Worm (Caenorhabditis elegans) whole organism, L1 larva: ENCODE results near the gene dmsr-8.

Source experiments
- C16A3.4 ChIP-seq: fragments of 150-350 bp; optimal IDR thresholded peaks from 2 replicates; lab custom pipeline; 2014; ENCODE audit warnings: missing biosample characterization, missing genetic modification characterization
- F16B12.6 ChIP-seq: fragments of 150-350 bp; optimal IDR thresholded peaks from 2 replicates; lab custom pipeline; 2014; ENCODE audit warnings: missing biosample characterization, missing genetic modification characterization
- aha-1 ChIP-seq: fragments of 150-350 bp; optimal IDR thresholded peaks from 2 replicates; lab custom pipeline; 2014; ENCODE audit warnings: missing biosample characterization, missing genetic modification characterization
- alr-1 ChIP-seq: fragments of 200-800 bp; sonication (Bioruptor generic); optimal IDR thresholded peaks from 2 replicates; lab custom pipeline; 2018; ENCODE audit warnings: borderline replicate concordance, mild to moderate bottlenecking, missing genetic modification characterization, missing compliant biosample characterization
- aly-2 ChIP-seq: fragments of 150-350 bp; optimal IDR thresholded peaks from 2 replicates; lab custom pipeline; 2014; ENCODE audit warnings: missing biosample characterization, missing genetic modification characterization
- blmp-1 ChIP-seq: fragments of 150-350 bp; optimal IDR thresholded peaks from 2 replicates; lab custom pipeline; 2014; ENCODE audit warnings: missing biosample characterization, missing genetic modification characterization
- ceh-63 ChIP-seq: fragments of 200-800 bp; sonication (Bioruptor generic); optimal IDR thresholded peaks from 2 replicates; lab custom pipeline; 2018; ENCODE audit warnings: mild to moderate bottlenecking, missing genetic modification characterization, missing compliant biosample characterization
- ceh-8 ChIP-seq: fragments of 200-800 bp; sonication (Bioruptor generic); optimal IDR thresholded peaks from 2 replicates; lab custom pipeline; 2018; ENCODE audit warnings: mild to moderate bottlenecking, missing genetic modification characterization, moderate library complexity, missing compliant biosample characterization
- ceh-90 ChIP-seq: sonication (generic microtip); optimal IDR thresholded peaks from 2 replicates; lab custom pipeline; 2016; ENCODE audit warnings: missing genetic modification characterization, missing compliant biosample characterization
- ces-1 ChIP-seq: fragments of 150-350 bp; optimal IDR thresholded peaks from 2 replicates; lab custom pipeline; 2014; ENCODE audit warnings: missing biosample characterization, missing genetic modification reagents, missing genetic modification characterization
- efl-1 ChIP-seq, 4 experiments: fragments of 150-350 bp; optimal IDR thresholded peaks in 3 of 4; peaks in 1 of 4; 1 replicate in 1 of 4; 2 replicates in 3 of 4; lab custom pipeline; 2014; ENCODE audit warnings: missing biosample characterization in 2 of 4, missing genetic modification characterization in 2 of 4, missing genetic modification reagents in 2 of 4
- elt-3 ChIP-seq, 6 experiments: fragments of 150-350 bp in 1 of 6; sonication (generic microtip); optimal IDR thresholded peaks; 2 replicates each; lab custom pipeline; 2017 to 2018; ENCODE audit warnings: missing biosample characterization in 6 of 6, missing genetic modification characterization in 6 of 6, inconsistent platforms in 1 of 6
- fkh-10 ChIP-seq: sonication (generic microtip); optimal IDR thresholded peaks from 2 replicates; lab custom pipeline; 2017; ENCODE audit warnings: missing biosample characterization, missing genetic modification reagents, missing genetic modification characterization
- fkh-4 ChIP-seq: sonication (generic microtip); optimal IDR thresholded peaks from 2 replicates; lab custom pipeline; 2016; ENCODE audit warnings: missing compliant biosample characterization, missing genetic modification characterization, borderline replicate concordance
- fkh-8 ChIP-seq: sonication (generic microtip); optimal IDR thresholded peaks from 2 replicates; lab custom pipeline; 2016; ENCODE audit warnings: mild to moderate bottlenecking, missing genetic modification characterization, missing compliant biosample characterization
- fos-1 ChIP-seq: fragments of 150-350 bp; optimal IDR thresholded peaks from 2 replicates; lab custom pipeline; 2014; ENCODE audit warnings: missing biosample characterization, missing genetic modification characterization
- grh-1 ChIP-seq: fragments of 200-800 bp; sonication (Bioruptor generic); IDR thresholded peaks from 2 replicates; pipeline ENCODE4 v1.3.6; 2022; ENCODE audit warnings: missing genetic modification reagents, missing genetic modification characterization, missing compliant biosample characterization
- hlh-4 ChIP-seq: sonication (generic microtip); optimal IDR thresholded peaks from 2 replicates; lab custom pipeline; 2016; ENCODE audit warnings: mild to moderate bottlenecking, missing genetic modification characterization, missing compliant biosample characterization
- hpl-2 ChIP-seq: fragments of 150-350 bp; optimal IDR thresholded peaks from 2 replicates; lab custom pipeline; 2014; ENCODE audit warnings: missing biosample characterization, missing genetic modification reagents, missing genetic modification characterization
- lin-14 ChIP-seq: fragments of 200-800 bp; sonication (Bioruptor generic); optimal IDR thresholded peaks from 2 replicates; lab custom pipeline; 2018; ENCODE audit warnings: mild to moderate bottlenecking, missing genetic modification characterization, moderate library complexity, missing compliant biosample characterization
- lin-35 ChIP-seq, 2 experiments: fragments of 150-350 bp; optimal IDR thresholded peaks; 2 replicates each; lab custom pipeline; 2014; ENCODE audit warnings: missing biosample characterization in 2 of 2, missing genetic modification characterization in 2 of 2, missing genetic modification reagents in 2 of 2
- lin-39 ChIP-seq: fragments of 150-350 bp; optimal IDR thresholded peaks from 2 replicates; lab custom pipeline; 2014; ENCODE audit warnings: missing biosample characterization, missing genetic modification reagents, missing genetic modification characterization
- mep-1 ChIP-seq: fragments of 150-350 bp; optimal IDR thresholded peaks from 2 replicates; lab custom pipeline; 2014; ENCODE audit warnings: missing biosample characterization, missing genetic modification characterization
- nhr-12 ChIP-seq: sonication (generic microtip); optimal IDR thresholded peaks from 2 replicates; lab custom pipeline; 2017; ENCODE audit warnings: missing biosample characterization, missing genetic modification characterization
- nhr-20 ChIP-seq: sonication (generic microtip); optimal IDR thresholded peaks from 2 replicates; lab custom pipeline; 2016; ENCODE audit warnings: mild to moderate bottlenecking, missing genetic modification characterization, missing compliant biosample characterization
- nhr-47 ChIP-seq: sonication (generic microtip); optimal IDR thresholded peaks from 2 replicates; lab custom pipeline; 2016; ENCODE audit warnings: mild to moderate bottlenecking, missing genetic modification characterization, moderate library complexity, missing compliant biosample characterization
- nhr-71 ChIP-seq: sonication (generic microtip); optimal IDR thresholded peaks from 2 replicates; lab custom pipeline; 2016; ENCODE audit warnings: mild to moderate bottlenecking, missing genetic modification characterization, moderate library complexity, missing compliant biosample characterization
- nhr-84 ChIP-seq: sonication (generic microtip); optimal IDR thresholded peaks from 2 replicates; lab custom pipeline; 2017; ENCODE audit warnings: missing biosample characterization, missing genetic modification characterization
- nhr-85 ChIP-seq: sonication (generic microtip); peaks from one replicate; lab custom pipeline; 2016; ENCODE audit warnings: missing genetic modification characterization, inconsistent platforms, missing compliant biosample characterization
- snpc-4 ChIP-seq: fragments of 150-350 bp; optimal IDR thresholded peaks from 2 replicates; lab custom pipeline; 2014; ENCODE audit warnings: missing biosample characterization, missing genetic modification characterization
- snu-23 ChIP-seq: sonication (generic microtip); optimal IDR thresholded peaks from 2 replicates; lab custom pipeline; 2016; ENCODE audit warnings: missing genetic modification characterization, missing compliant biosample characterization
- sptf-1 ChIP-seq: fragments of 150-350 bp; optimal IDR thresholded peaks from 2 replicates; lab custom pipeline; 2014; ENCODE audit warnings: missing biosample characterization, missing genetic modification characterization
- swsn-7 ChIP-seq: sonication (generic microtip); optimal IDR thresholded peaks from 2 replicates; lab custom pipeline; 2016; ENCODE audit warnings: missing genetic modification characterization, missing compliant biosample characterization
- tbx-2 ChIP-seq: sonication (generic microtip); optimal IDR thresholded peaks from 2 replicates; lab custom pipeline; 2016; ENCODE audit warnings: missing genetic modification characterization, missing compliant biosample characterization
- unc-130 ChIP-seq: fragments of 150-350 bp; optimal IDR thresholded peaks from 2 replicates; lab custom pipeline; 2017; ENCODE audit warnings: missing biosample characterization, missing genetic modification characterization, inconsistent platforms
- unc-30 ChIP-seq: sonication (generic microtip); optimal IDR thresholded peaks from 2 replicates; lab custom pipeline; 2017; ENCODE audit warnings: missing biosample characterization, missing genetic modification characterization
- unc-62 ChIP-seq: fragments of 150-350 bp; optimal IDR thresholded peaks from 2 replicates; lab custom pipeline; 2014; ENCODE audit warnings: missing biosample characterization, missing genetic modification reagents, missing genetic modification characterization
- unc-86 ChIP-seq: sonication (generic microtip); optimal IDR thresholded peaks from 2 replicates; lab custom pipeline; 2016; ENCODE audit warnings: missing genetic modification characterization, missing compliant biosample characterization
- unc-98 ChIP-seq: fragments of 200-800 bp; sonication (Bioruptor generic); IDR thresholded peaks from 2 replicates; pipeline ENCODE4 v1.3.6; 2022; ENCODE audit warnings: missing genetic modification characterization, missing compliant biosample characterization
- zag-1 ChIP-seq: fragments of 150-350 bp; optimal IDR thresholded peaks from 2 replicates; lab custom pipeline; 2014; ENCODE audit warnings: missing biosample characterization, missing genetic modification characterization
- zip-4 ChIP-seq: fragments of 200-800 bp; sonication (Bioruptor generic); optimal IDR thresholded peaks from 2 replicates; lab custom pipeline; 2018; ENCODE audit warnings: mild to moderate bottlenecking, missing genetic modification characterization, moderate library complexity, missing compliant biosample characterization
- ztf-11 ChIP-seq, 2 experiments: sonication (generic microtip); optimal IDR thresholded peaks; 2 replicates each; lab custom pipeline; 2016 to 2017; ENCODE audit warnings: missing genetic modification characterization in 2 of 2, missing biosample characterization in 1 of 2, missing compliant biosample characterization in 1 of 2

Gene dmsr-8

ce11 chrV:10557094-10557493 lies 42.9 kb upstream of the dmsr-8 start (continued):
- TF ChIP-seq ceh-8 (GFP tag; lab: Kevin White, UChicago): no peak
- peak; percentile 57 for TF ChIP-seq unc-130 (tag; lab: Kevin White, UChicago)
- no peak for TF ChIP-seq ztf-11 (tag; optimal IDR thresholded peaks at IDR 0.05; lab: Kevin White, UChicago)
- TF ChIP-seq hlh-4 (tag; lab: Kevin White, UChicago): no peak
- no peak for TF ChIP-seq tbx-2 (tag; lab: Kevin White, UChicago)
- no peak for TF ChIP-seq nhr-47
- no peak for TF ChIP-seq snpc-4 (tag; lab: Kevin White, UChicago)
- TF ChIP-seq lin-39: no peak
- no peak for TF ChIP-seq fkh-8 (tag; lab: Kevin White, UChicago)
- TF ChIP-seq unc-62 (GFP tag; lab: Kevin White, UChicago): no peak
- TF ChIP-seq hpl-2 (GFP tag; lab: Kevin White, UChicago): no peak
- TF ChIP-seq fkh-10 (GFP tag; lab: Kevin White, UChicago): no peak
- TF ChIP-seq lin-35 (GFP tag; optimal IDR thresholded peaks at IDR 0.05; lab: Kevin White, UChicago): no peak
- TF ChIP-seq swsn-7 (tag; lab: Kevin White, UChicago): no peak
- peak; percentile 48 for TF ChIP-seq nhr-20 (tag; lab: Kevin White, UChicago)
- TF ChIP-seq C16A3.4: peak; percentile 9
- no peak for TF ChIP-seq nhr-84 (tag; lab: Kevin White, UChicago)

- TF ChIP-seq nhr-85 (tag; lab: Kevin White, UChicago): peak; percentile 72
- no peak for TF ChIP-seq fos-1
- no peak for TF ChIP-seq efl-1 (optimal IDR thresholded peaks at IDR 0.05; lab: Kevin White, UChicago)
- no peak for TF ChIP-seq efl-1 (GFP tag; optimal IDR thresholded peaks at IDR 0.05 in 1 of 2; lab: Kevin White, UChicago)
- TF ChIP-seq grh-1 (GFP tag; lab: Robert Waterston, UW): peak; percentile 42; the same call in 1 of the 2 replicates
- TF ChIP-seq lin-14 (GFP tag; lab: Kevin White, UChicago): no peak
- no peak for TF ChIP-seq sptf-1 (tag; lab: Kevin White, UChicago)
- no peak for TF ChIP-seq unc-86 (tag; lab: Kevin White, UChicago)
These were observed 42.2 kb upstream of the dmsr-8 start for ce11 chrV:10556362-10556761.

- no peak for TF ChIP-seq F16B12.6
- no peak for TF ChIP-seq nhr-71
- TF ChIP-seq lin-35 (GFP tag; optimal IDR thresholded peaks at IDR 0.05; lab: Kevin White, UChicago): no peak
- TF ChIP-seq unc-98: no peak
- no peak for TF ChIP-seq elt-3 (tag; optimal IDR thresholded peaks at IDR 0.05; lab: Kevin White, UChicago)
- TF ChIP-seq snu-23 (GFP tag; lab: Kevin White, UChicago): no peak
- TF ChIP-seq lin-39: no peak
- no peak for TF ChIP-seq zip-4
- TF ChIP-seq blmp-1 (tag; lab: Kevin White, UChicago): no peak
- no peak for TF ChIP-seq unc-62 (GFP tag; lab: Kevin White, UChicago)
- TF ChIP-seq nhr-85 (tag; lab: Kevin White, UChicago): no peak
- TF ChIP-seq fkh-8 (tag; lab: Kevin White, UChicago): no peak
- TF ChIP-seq grh-1 (GFP tag; lab: Robert Waterston, UW): no peak
- no peak for TF ChIP-seq hlh-4 (tag; lab: Kevin White, UChicago)
- TF ChIP-seq aha-1 (tag; lab: Kevin White, UChicago): no peak
- no peak for TF ChIP-seq lin-14 (GFP tag; lab: Kevin White, UChicago)
- TF ChIP-seq zag-1 (tag; lab: Kevin White, UChicago): no peak
- TF ChIP-seq ceh-8 (GFP tag; lab: Kevin White, UChicago): no peak
- no peak for TF ChIP-seq aly-2 (tag; lab: Kevin White, UChicago)
- no peak for TF ChIP-seq mep-1 (tag; lab: Kevin White, UChicago)
These were observed 41.1 kb upstream of the dmsr-8 start, which contains the start of gene F32G8.3 for ce11 chrV:10555239-10555638. Gene F32G8.3 (minus strand): TSS chrV:10555339.

ce11 chrV:10549717-10550116 lies 35.5 kb upstream of the dmsr-8 start, which contains the start of gene F32G8.2:
Gene F32G8.2 (plus strand): TSS chrV:10550017.
- TF ChIP-seq lin-35 (GFP tag; optimal IDR thresholded peaks at IDR 0.05; lab: Kevin White, UChicago) (no peak), lin-14 (GFP tag; lab: Kevin White, UChicago) (no peak), ceh-63 (GFP tag; lab: Kevin White, UChicago) (no peak), sptf-1 (tag; lab: Kevin White, UChicago) (no peak), unc-130 (tag; lab: Kevin White, UChicago) (no peak), unc-30 (tag; lab: Kevin White, UChicago) (no peak), swsn-7 (tag; lab: Kevin White, UChicago) (no peak), nhr-12 (tag; lab: Kevin White, UChicago) (no peak), nhr-84 (tag; lab: Kevin White, UChicago) (no peak), C16A3.4 (no peak), ceh-90 (tag; lab: Kevin White, UChicago) (no peak), tbx-2 (tag; lab: Kevin White, UChicago) (no peak), alr-1 (no peak), aha-1 (tag; lab: Kevin White, UChicago) (no peak), ces-1 (GFP tag; lab: Kevin White, UChicago) (no peak), fkh-4 (tag; lab: Kevin White, UChicago) (no peak)
